Worm (Caenorhabditis elegans) whole organism, L4 larva: ENCODE measurements around the gene T26C5.3.
A peak's percentile ranks its signal among the peaks of the same experiment; 100 is the strongest.

Experiments used
- F37D6.2 ChIP-seq: sonication (generic microtip); optimal IDR thresholded peaks from 2 replicates; lab custom pipeline; 2016; ENCODE audit warnings: mild to moderate bottlenecking, missing genetic modification characterization, missing compliant biosample characterization
- F44E2.7 ChIP-seq: fragments of 200-800 bp; sonication (Bioruptor generic); IDR thresholded peaks from 2 replicates; pipeline ENCODE4 v2.1.2; 2022; ENCODE audit warnings: missing genetic modification characterization, missing compliant biosample characterization
- F49E8.2 ChIP-seq: sonication (generic microtip); optimal IDR thresholded peaks from 2 replicates; lab custom pipeline; 2016; ENCODE audit warnings: missing compliant biosample characterization, mild to moderate bottlenecking, missing genetic modification characterization, borderline replicate concordance
- T20F7.1 ChIP-seq: fragments of 200-800 bp; sonication (Bioruptor generic); optimal IDR thresholded peaks from 2 replicates; lab custom pipeline; 2018; ENCODE audit warnings: mild to moderate bottlenecking, missing genetic modification characterization, missing compliant biosample characterization
- T26A8.4 ChIP-seq: fragments of 200-800 bp; sonication (Bioruptor generic); IDR thresholded peaks from 2 replicates; pipeline ENCODE4 v1.3.6; 2022; ENCODE audit warnings: missing genetic modification characterization, missing compliant biosample characterization
- Y105C5A.15 ChIP-seq: fragments of 200-800 bp; sonication (Bioruptor generic); IDR thresholded peaks from 2 replicates; pipeline ENCODE4 v1.3.6; 2022; ENCODE audit warnings: missing genetic modification characterization, missing compliant biosample characterization
- Y5F2A.4 ChIP-seq: fragments of 200-800 bp; sonication (Bioruptor generic); optimal IDR thresholded peaks from 2 replicates; lab custom pipeline; 2018; ENCODE audit warnings: mild to moderate bottlenecking, missing genetic modification characterization, missing compliant biosample characterization
- ZK337.2 ChIP-seq: fragments of 200-800 bp; sonication (Bioruptor generic); IDR thresholded peaks from 2 replicates; pipeline ENCODE4 v1.3.6; 2022; ENCODE audit warnings: missing genetic modification reagents, missing genetic modification characterization, missing compliant biosample characterization
- ama-1 ChIP-seq: fragments of 150-350 bp; optimal IDR thresholded peaks from 2 replicates; lab custom pipeline; 2014; ENCODE audit warnings: inconsistent platforms, mixed read lengths
- attf-4 ChIP-seq: sonication (generic microtip); optimal IDR thresholded peaks from 3 replicates; lab custom pipeline; 2017; ENCODE audit warnings: missing biosample characterization, missing genetic modification characterization
- ceh-44 ChIP-seq: fragments of 200-800 bp; sonication (Bioruptor generic); IDR thresholded peaks from 2 replicates; pipeline ENCODE4 v1.3.6; 2022; ENCODE audit warnings: missing genetic modification reagents, missing genetic modification characterization, missing compliant biosample characterization
- ceh-82 ChIP-seq: sonication (generic microtip); optimal IDR thresholded peaks from 2 replicates; lab custom pipeline; 2017; ENCODE audit warnings: missing biosample characterization, missing genetic modification characterization
- ces-1 ChIP-seq: fragments of 150-350 bp; sonication (generic microtip); optimal IDR thresholded peaks from 4 replicates; lab custom pipeline; 2014; ENCODE audit warnings: missing biosample characterization, missing genetic modification reagents, missing genetic modification characterization
- cey-2 ChIP-seq: sonication (generic microtip); optimal IDR thresholded peaks from 3 replicates; lab custom pipeline; 2017; ENCODE audit warnings: missing genetic modification characterization, mild to moderate bottlenecking, missing compliant biosample characterization, antibody characterized with exemption, borderline replicate concordance; ENCODE audit not compliant: insufficient read depth
- daf-12 ChIP-seq: fragments of 150-350 bp; optimal IDR thresholded peaks from 2 replicates; lab custom pipeline; 2014; ENCODE audit warnings: missing biosample characterization, missing genetic modification reagents, missing genetic modification characterization
- daf-19 ChIP-seq: fragments of 200-800 bp; sonication (Bioruptor generic); conservative IDR thresholded peaks from 2 replicates; pipeline ENCODE4 v1.3.6; 2022; ENCODE audit warnings: missing genetic modification characterization, missing compliant biosample characterization
- dmd-6 ChIP-seq: fragments of 200-800 bp; sonication (Bioruptor generic); IDR thresholded peaks from 2 replicates; pipeline ENCODE4 v1.3.6; 2022; ENCODE audit warnings: missing genetic modification reagents, missing genetic modification characterization, missing compliant biosample characterization
- duxl-1 ChIP-seq: sonication (generic microtip); optimal IDR thresholded peaks from 2 replicates; lab custom pipeline; 2016; ENCODE audit warnings: mild to moderate bottlenecking, missing genetic modification characterization, moderate library complexity, missing compliant biosample characterization; ENCODE audit not compliant: poor library complexity
- fkh-10 ChIP-seq: fragments of 150-350 bp; optimal IDR thresholded peaks from 2 replicates; lab custom pipeline; 2014; ENCODE audit warnings: missing biosample characterization, missing genetic modification reagents, missing genetic modification characterization
- gei-8 ChIP-seq: fragments of 200-800 bp; sonication (Bioruptor generic); optimal IDR thresholded peaks from 2 replicates; lab custom pipeline; 2018; ENCODE audit warnings: mild to moderate bottlenecking, missing genetic modification characterization, missing compliant biosample characterization
- hif-1 ChIP-seq, 2 experiments: sonication (generic microtip); optimal IDR thresholded peaks; 2 replicates each; lab custom pipeline; 2016 to 2017; ENCODE audit warnings: missing compliant biosample characterization in 2 of 2, missing genetic modification characterization in 2 of 2, missing genetic modification reagents in 2 of 2, missing genotype in 2 of 2, mild to moderate bottlenecking in 1 of 2
- hlh-11 ChIP-seq: fragments of 200-800 bp; sonication (Bioruptor generic); optimal IDR thresholded peaks from 2 replicates; lab custom pipeline; 2018; ENCODE audit warnings: mild to moderate bottlenecking, missing genetic modification characterization, missing compliant biosample characterization
- hlh-30 ChIP-seq: sonication (generic microtip); optimal IDR thresholded peaks from 2 replicates; lab custom pipeline; 2017; ENCODE audit warnings: antibody characterized with exemption, mild to moderate bottlenecking, missing genetic modification characterization, missing compliant biosample characterization; ENCODE audit not compliant: insufficient read depth
- hmg-1.1 ChIP-seq: fragments of 200-800 bp; sonication (Bioruptor generic); IDR thresholded peaks from 2 replicates; pipeline ENCODE4 v1.3.6; 2022; ENCODE audit warnings: missing genetic modification reagents, missing genetic modification characterization, missing compliant biosample characterization
- lim-7 ChIP-seq: fragments of 200-800 bp; sonication (Bioruptor generic); IDR thresholded peaks from 2 replicates; pipeline ENCODE4 v1.3.6; 2022; ENCODE audit warnings: missing genetic modification characterization, missing compliant biosample characterization
- lin-13 ChIP-seq: fragments of 150-350 bp; optimal IDR thresholded peaks from 2 replicates; lab custom pipeline; 2014; ENCODE audit warnings: missing biosample characterization, missing genetic modification reagents, missing genetic modification characterization
- lin-29 ChIP-seq: fragments of 200-800 bp; sonication (Bioruptor generic); IDR thresholded peaks from 2 replicates; pipeline ENCODE4 v1.3.6; 2022; ENCODE audit warnings: missing genetic modification reagents, missing genetic modification characterization, missing compliant biosample characterization
- lin-38 ChIP-seq: fragments of 200-800 bp; sonication (Bioruptor generic); IDR thresholded peaks from 2 replicates; pipeline ENCODE4 v1.3.6; 2022; ENCODE audit warnings: missing genetic modification reagents, missing genetic modification characterization, missing compliant biosample characterization
- mdl-1 ChIP-seq, 2 experiments: fragments of 150-350 bp in 1 of 2; sonication (generic microtip) in 1 of 2; optimal IDR thresholded peaks; 2 replicates each; lab custom pipeline; 2014 to 2017; ENCODE audit warnings: missing biosample characterization in 2 of 2, missing genetic modification characterization in 2 of 2
- mep-1 ChIP-seq: fragments of 150-350 bp; sonication (generic microtip); optimal IDR thresholded peaks from 3 replicates; lab custom pipeline; 2014; ENCODE audit warnings: missing biosample characterization, missing genetic modification characterization
- mes-2 ChIP-seq: sonication (generic microtip); optimal IDR thresholded peaks from 2 replicates; lab custom pipeline; 2016; ENCODE audit warnings: missing genotype, mild to moderate bottlenecking, missing genetic modification characterization, missing compliant biosample characterization; ENCODE audit not compliant: poor library complexity, severe bottlenecking
- mxl-3 ChIP-seq: fragments of 200-800 bp; sonication (Bioruptor generic); optimal IDR thresholded peaks from 2 replicates; lab custom pipeline; 2018; ENCODE audit warnings: mild to moderate bottlenecking, missing genetic modification characterization, missing compliant biosample characterization
- nhr-10 ChIP-seq: fragments of 150-350 bp; optimal IDR thresholded peaks from 2 replicates; lab custom pipeline; 2014; ENCODE audit warnings: missing biosample characterization, missing genetic modification characterization
- nhr-11 ChIP-seq: fragments of 150-350 bp; optimal IDR thresholded peaks from 2 replicates; lab custom pipeline; 2014; ENCODE audit warnings: missing biosample characterization, missing genetic modification characterization
- nhr-28 ChIP-seq: fragments of 150-350 bp; optimal IDR thresholded peaks from 2 replicates; lab custom pipeline; 2014; ENCODE audit warnings: missing biosample characterization, missing genetic modification characterization
- nhr-6 ChIP-seq: fragments of 150-350 bp; optimal IDR thresholded peaks from 2 replicates; lab custom pipeline; 2014; ENCODE audit warnings: missing biosample characterization, missing genetic modification characterization
- nhr-76 ChIP-seq: fragments of 150-350 bp; optimal IDR thresholded peaks from 2 replicates; lab custom pipeline; 2014; ENCODE audit warnings: missing biosample characterization, missing genetic modification characterization
- nhr-77 ChIP-seq: fragments of 150-350 bp; optimal IDR thresholded peaks from 2 replicates; lab custom pipeline; 2014; ENCODE audit warnings: missing biosample characterization, missing genetic modification characterization
- sdz-12 ChIP-seq: fragments of 200-800 bp; sonication (Bioruptor generic); optimal IDR thresholded peaks from 2 replicates; lab custom pipeline; 2018; ENCODE audit warnings: mild to moderate bottlenecking, missing genetic modification characterization, missing compliant biosample characterization
- set-16 ChIP-seq: fragments of 200-800 bp; sonication (Bioruptor generic); IDR thresholded peaks from 2 replicates; pipeline ENCODE4 v1.3.6; 2022; ENCODE audit warnings: missing genetic modification reagents, missing genetic modification characterization, missing compliant biosample characterization
- skn-1 ChIP-seq: fragments of 150-350 bp; optimal IDR thresholded peaks from 2 replicates; lab custom pipeline; 2014; ENCODE audit warnings: missing biosample characterization, missing genetic modification characterization
- snpc-1.2 ChIP-seq: fragments of 200-800 bp; sonication (Bioruptor generic); IDR thresholded peaks from 2 replicates; pipeline ENCODE4 v1.3.6; 2022; ENCODE audit warnings: missing genetic modification reagents, missing genetic modification characterization, missing compliant biosample characterization
- snpc-4 ChIP-seq: fragments of 150-350 bp; optimal IDR thresholded peaks from 2 replicates; lab custom pipeline; 2014; ENCODE audit warnings: missing biosample characterization, missing genetic modification characterization
- spr-1 ChIP-seq: sonication (generic microtip); optimal IDR thresholded peaks from 2 replicates; lab custom pipeline; 2016; ENCODE audit warnings: mild to moderate bottlenecking, missing genetic modification characterization, missing compliant biosample characterization
- unc-39 ChIP-seq: sonication (generic microtip); optimal IDR thresholded peaks from 2 replicates; lab custom pipeline; 2017; ENCODE audit warnings: missing biosample characterization, missing genetic modification characterization
- unc-62 ChIP-seq, 3 experiments: fragments of 150-350 bp in 1 of 3; sonication (generic microtip); optimal IDR thresholded peaks in 2 of 3; peaks in 1 of 3; 1 replicate in 1 of 3; 2 replicates in 2 of 3; lab custom pipeline; 2014 to 2017; ENCODE audit warnings: missing biosample characterization in 3 of 3, missing genetic modification characterization in 3 of 3, missing genetic modification reagents in 3 of 3, missing genotype in 1 of 3
- vab-7 ChIP-seq: fragments of 200-800 bp; sonication (Bioruptor generic); IDR thresholded peaks from 2 replicates; pipeline ENCODE4 v1.3.6; 2022; ENCODE audit warnings: missing genetic modification reagents, missing genetic modification characterization, missing compliant biosample characterization
- zag-1 ChIP-seq: fragments of 150-350 bp; optimal IDR thresholded peaks from 2 replicates; lab custom pipeline; 2014; ENCODE audit warnings: missing biosample characterization, missing genetic modification characterization
- zfp-3 ChIP-seq: fragments of 200-800 bp; sonication (Bioruptor generic); conservative IDR thresholded peaks from 2 replicates; pipeline ENCODE4 v1.3.6; 2022; ENCODE audit warnings: missing genetic modification reagents, missing genetic modification characterization, missing compliant biosample characterization
- ztf-11 ChIP-seq: fragments of 150-350 bp; optimal IDR thresholded peaks from 2 replicates; lab custom pipeline; 2014; ENCODE audit warnings: missing biosample characterization, missing genetic modification characterization

Gene T26C5.3

DNA sequence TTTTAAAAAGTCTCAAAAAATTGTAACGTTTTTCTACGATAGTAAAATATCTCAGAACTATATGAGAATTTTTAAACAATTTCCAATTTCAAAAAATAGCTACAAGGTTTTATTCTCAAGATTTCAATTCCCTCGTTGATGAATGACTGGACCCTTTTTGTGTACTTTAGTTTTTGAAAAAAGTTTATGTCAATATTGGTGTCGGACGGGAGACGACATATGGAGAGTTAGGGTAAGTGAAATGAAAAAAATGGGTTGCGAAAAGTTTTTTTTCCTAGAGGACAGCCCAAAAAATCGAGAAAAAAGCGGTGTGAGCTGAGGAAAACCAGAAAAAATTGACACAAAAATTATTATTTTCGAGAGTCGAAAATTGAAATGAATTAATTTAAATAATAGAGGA lies 44.5 kb downstream of the T26C5.3 start:
- TF ChIP-seq nhr-28 (tag; lab: Kevin White, UChicago) (no peak), Y105C5A.15 (GFP tag; lab: Robert Waterston, UW) (no peak), F44E2.7 (no peak), gei-8 (GFP tag; lab: Kevin White, UChicago) (no peak), lim-7 (GFP tag; lab: Robert Waterston, UW) (no peak), ztf-11 (tag; lab: Kevin White, UChicago) (no peak), ceh-44 (GFP tag; lab: Robert Waterston, UW) (no peak), hlh-30 (no peak), lin-29 (GFP tag; lab: Robert Waterston, UW) (no peak), zag-1 (tag; lab: Kevin White, UChicago) (no peak), hif-1 (tag; optimal IDR thresholded peaks at IDR 0.05; lab: Kevin White, UChicago) (no peak), daf-12 (tag; lab: Kevin White, UChicago) (no peak)

DNA sequence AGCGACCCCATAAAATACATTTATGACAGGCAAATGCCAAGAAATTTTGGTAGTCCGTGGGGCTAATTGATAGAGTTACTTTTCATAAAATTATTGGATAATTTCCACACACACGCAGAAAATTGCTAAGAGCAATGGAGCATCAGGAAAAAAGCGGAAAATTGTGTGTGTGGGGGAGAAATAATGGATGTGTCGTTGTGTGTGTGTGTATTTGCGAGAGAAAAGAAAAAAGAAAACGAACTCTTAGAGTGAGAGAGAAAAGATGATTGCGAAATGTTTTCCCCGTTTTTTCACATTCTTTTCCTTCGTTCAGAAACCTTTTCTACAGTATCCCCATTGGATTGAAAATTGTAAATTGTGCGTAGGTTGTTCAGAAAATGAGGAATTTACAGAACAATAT lies 45.2 kb downstream of the T26C5.3 start:
- TF ChIP-seq ces-1: no peak
- TF ChIP-seq snpc-4 (tag; lab: Kevin White, UChicago): no peak
- TF ChIP-seq T20F7.1: no peak
- TF ChIP-seq vab-7 (GFP tag; lab: Robert Waterston, UW): no peak
- no peak for TF ChIP-seq cey-2 (tag; lab: Kevin White, UChicago)
- no peak for TF ChIP-seq unc-62 (GFP tag; optimal IDR thresholded peaks at IDR 0.05 in 1 of 2; lab: Kevin White, UChicago)
- TF ChIP-seq unc-62 (tag; optimal IDR thresholded peaks at IDR 0.05; lab: Kevin White, UChicago): no peak
- TF ChIP-seq T26A8.4: no peak
- no peak for TF ChIP-seq ceh-82 (tag; lab: Kevin White, UChicago)
- TF ChIP-seq fkh-10 (GFP tag; lab: Kevin White, UChicago): no peak
- no peak for TF ChIP-seq mes-2 (tag; lab: Kevin White, UChicago)
- no peak for TF ChIP-seq F37D6.2 (tag; lab: Kevin White, UChicago)
- peak; percentile 59 for TF ChIP-seq mep-1 (tag; lab: Kevin White, UChicago)
- TF ChIP-seq ZK337.2: no peak
- TF ChIP-seq attf-4 (tag; lab: Kevin White, UChicago): no peak
- no peak for TF ChIP-seq lin-13 (GFP tag; lab: Kevin White, UChicago)
- TF ChIP-seq nhr-11: no peak
- TF ChIP-seq mdl-1 (tag; optimal IDR thresholded peaks at IDR 0.05; lab: Kevin White, UChicago): peak in 1 of 2 experiments; percentile 16
- no peak for TF ChIP-seq Y5F2A.4 (GFP tag; lab: Kevin White, UChicago)
- no peak for TF ChIP-seq spr-1 (tag; lab: Kevin White, UChicago)
- TF ChIP-seq ceh-44 (GFP tag; lab: Robert Waterston, UW): no peak
- no peak for TF ChIP-seq zfp-3 (GFP tag; lab: Robert Waterston, UW)
- TF ChIP-seq hmg-1.1 (GFP tag; lab: Robert Waterston, UW): no peak; the same call in 1 of the 2 replicates
- TF ChIP-seq nhr-77 (tag; lab: Kevin White, UChicago): peak; percentile 52
- no peak for TF ChIP-seq set-16 (GFP tag; lab: Robert Waterston, UW)
- no peak for TF ChIP-seq duxl-1 (tag; lab: Kevin White, UChicago)
- TF ChIP-seq nhr-76 (tag; lab: Kevin White, UChicago): no peak
- TF ChIP-seq nhr-10 (tag; lab: Kevin White, UChicago): no peak
- peak; percentile 1 for TF ChIP-seq ama-1 (lab: Kevin White, UChicago)
- TF ChIP-seq unc-39 (tag; lab: Kevin White, UChicago): no peak
- TF ChIP-seq daf-19 (GFP tag; lab: Robert Waterston, UW): no peak
- TF ChIP-seq snpc-1.2 (GFP tag; lab: Robert Waterston, UW): no peak
- TF ChIP-seq Y105C5A.15 (GFP tag; lab: Robert Waterston, UW): no peak
- no peak for TF ChIP-seq sdz-12 (GFP tag; lab: Kevin White, UChicago)
- TF ChIP-seq hlh-11 (tag; lab: Kevin White, UChicago): peak; percentile 37
- no peak for TF ChIP-seq skn-1 (tag; lab: Kevin White, UChicago)
- TF ChIP-seq F49E8.2: no peak
- TF ChIP-seq lin-38 (GFP tag; lab: Robert Waterston, UW): no peak
- no peak for TF ChIP-seq nhr-6 (tag; lab: Kevin White, UChicago)
- peak; percentile 57 for TF ChIP-seq nhr-28 (tag; lab: Kevin White, UChicago)
- TF ChIP-seq hif-1 (tag; optimal IDR thresholded peaks at IDR 0.05; lab: Kevin White, UChicago): peak in 1 of 2 experiments; percentile 53
- TF ChIP-seq mxl-3 (GFP tag; lab: Kevin White, UChicago): peak; percentile 1
- TF ChIP-seq dmd-6 (GFP tag; lab: Robert Waterston, UW): 0 out of 2 replicates have a peak, but pooled peaks have one; percentile 11
